Worm (Caenorhabditis elegans) whole organism, L4/young adult: ENCODE measurements around the gene srw-99.

Experiments used
- dao-5 ChIP-seq: sonication (generic microtip); optimal IDR thresholded peaks from 2 replicates; lab custom pipeline; 2016; ENCODE audit warnings: missing genotype, missing genetic modification characterization, moderate library complexity, missing compliant biosample characterization
- him-1 ChIP-seq: sonication (generic microtip); optimal IDR thresholded peaks from 2 replicates; lab custom pipeline; 2016; ENCODE audit warnings: missing genotype, missing genetic modification reagents, missing genetic modification characterization, missing compliant biosample characterization

ce11 chrV:1666904-1667303, 41.6 kb upstream of the srw-99 start, which contains the start of gene K04F1.8:
- TF ChIP-seq dao-5 (tag; lab: Kevin White, UChicago) (no peak), him-1 (tag; lab: Kevin White, UChicago) (no peak)
